Worm (Caenorhabditis elegans) whole organism, L2 larva: ENCODE results near the gene rhgf-1.

Source experiments
- aly-2 ChIP-seq: fragments of 150-350 bp; optimal IDR thresholded peaks from 2 replicates; lab custom pipeline; 2014; ENCODE audit warnings: missing biosample characterization, missing genetic modification characterization
- ama-1 ChIP-seq: fragments of 150-350 bp; optimal IDR thresholded peaks from 2 replicates; lab custom pipeline; 2018; ENCODE audit warnings: inconsistent platforms
- egl-27 ChIP-seq: sonication (generic microtip); optimal IDR thresholded peaks from 3 replicates; lab custom pipeline; 2017; ENCODE audit warnings: missing biosample characterization, missing genetic modification reagents, missing genetic modification characterization
- mab-5 ChIP-seq: fragments of 150-350 bp; optimal IDR thresholded peaks from 2 replicates; lab custom pipeline; 2014; ENCODE audit warnings: missing biosample characterization, missing genetic modification characterization

Gene rhgf-1

DNA sequence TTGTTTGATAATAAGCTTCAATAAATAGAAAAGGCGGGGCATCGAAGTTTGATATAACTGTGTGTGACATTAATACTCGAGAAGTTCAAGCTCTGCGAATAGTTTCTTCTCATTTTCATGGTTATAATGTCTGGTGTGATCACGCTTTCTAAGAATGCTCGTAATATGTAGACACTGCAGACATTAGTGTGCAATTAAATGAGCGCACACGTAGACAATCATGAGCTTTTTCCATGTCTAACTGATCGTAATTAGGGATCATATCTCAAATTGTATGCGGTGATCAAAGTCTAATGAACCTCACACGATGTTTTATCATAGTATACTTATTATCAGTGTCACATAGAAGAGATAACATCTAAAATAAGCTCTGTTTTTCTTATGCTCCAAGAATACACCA is 61.6 kb downstream of the rhgf-1 start:
- TF ChIP-seq aly-2 = no peak
- no peak for TF ChIP-seq egl-27 (tag; lab: Kevin White, UChicago)
- TF ChIP-seq mab-5 = no peak
- TF ChIP-seq ama-1 = no peak
